Worm (Caenorhabditis elegans) whole organism, late embryonic: ENCODE data around the gene clec-50.

ENCODE experiments used
- C08G9.2 ChIP-seq: sonication (generic microtip); optimal IDR thresholded peaks from 2 replicates; lab custom pipeline; 2016; ENCODE audit warnings: mild to moderate bottlenecking, missing genetic modification characterization, moderate library complexity, missing compliant biosample characterization
- C38D4.7 ChIP-seq: fragments of 200-800 bp; sonication (Bioruptor generic); optimal IDR thresholded peaks from 2 replicates; lab custom pipeline; 2018; ENCODE audit warnings: mild to moderate bottlenecking, missing genetic modification characterization, moderate library complexity, missing compliant biosample characterization
- F13H6.1 ChIP-seq: sonication (generic microtip); optimal IDR thresholded peaks from 2 replicates; lab custom pipeline; 2016; ENCODE audit warnings: missing genetic modification characterization, missing compliant biosample characterization
- K02D7.2 ChIP-seq: sonication (generic microtip); optimal IDR thresholded peaks from 2 replicates; lab custom pipeline; 2017; ENCODE audit warnings: mild to moderate bottlenecking, missing genetic modification characterization, missing compliant biosample characterization
- T23F11.4 ChIP-seq: fragments of 200-800 bp; sonication (Bioruptor generic); optimal IDR thresholded peaks from 2 replicates; lab custom pipeline; 2018; ENCODE audit warnings: mild to moderate bottlenecking, missing genetic modification characterization, missing compliant biosample characterization
- Y22D7AL.16 ChIP-seq: sonication (generic microtip); optimal IDR thresholded peaks from 2 replicates; lab custom pipeline; 2016; ENCODE audit warnings: missing genetic modification characterization, missing compliant biosample characterization
- ceh-14 ChIP-seq: sonication (generic microtip); optimal IDR thresholded peaks from 2 replicates; lab custom pipeline; 2016; ENCODE audit warnings: missing genotype, missing genetic modification characterization, missing compliant biosample characterization
- ceh-19 ChIP-seq: fragments of 200-800 bp; sonication (Bioruptor generic); optimal IDR thresholded peaks from 2 replicates; lab custom pipeline; 2018; ENCODE audit warnings: mild to moderate bottlenecking, missing genetic modification characterization, missing compliant biosample characterization
- ceh-2 ChIP-seq: sonication (generic microtip); optimal IDR thresholded peaks from 2 replicates; lab custom pipeline; 2016; ENCODE audit warnings: missing genotype, missing genetic modification characterization, missing compliant biosample characterization
- ceh-22 ChIP-seq: sonication (generic microtip); optimal IDR thresholded peaks from 2 replicates; lab custom pipeline; 2017; ENCODE audit warnings: missing biosample characterization, missing genetic modification characterization
- ceh-30 ChIP-seq: fragments of 150-350 bp; optimal IDR thresholded peaks from 2 replicates; lab custom pipeline; 2014; ENCODE audit warnings: missing biosample characterization, missing genetic modification characterization
- ceh-31 ChIP-seq: sonication (generic microtip); optimal IDR thresholded peaks from 2 replicates; lab custom pipeline; 2016; ENCODE audit warnings: missing genetic modification characterization, missing compliant biosample characterization
- ceh-34 ChIP-seq: sonication (generic microtip); optimal IDR thresholded peaks from 2 replicates; lab custom pipeline; 2016; ENCODE audit warnings: mild to moderate bottlenecking, missing genetic modification characterization, missing compliant biosample characterization
- ceh-45 ChIP-seq: fragments of 200-800 bp; sonication (Bioruptor generic); IDR thresholded peaks from 2 replicates; pipeline ENCODE4 v1.3.6; 2022; ENCODE audit warnings: missing genetic modification reagents, missing genetic modification characterization, missing compliant biosample characterization
- ceh-48 ChIP-seq: sonication (generic microtip); optimal IDR thresholded peaks from 2 replicates; lab custom pipeline; 2016; ENCODE audit warnings: missing genetic modification characterization, inconsistent platforms, missing compliant biosample characterization
- ceh-9 ChIP-seq: sonication (generic microtip); optimal IDR thresholded peaks from 2 replicates; lab custom pipeline; 2016; ENCODE audit warnings: mild to moderate bottlenecking, missing genetic modification characterization, inconsistent platforms, missing compliant biosample characterization
- che-1 ChIP-seq: sonication (generic microtip); optimal IDR thresholded peaks from 2 replicates; lab custom pipeline; 2016; ENCODE audit warnings: mild to moderate bottlenecking, missing genetic modification characterization, missing compliant biosample characterization
- dve-1 ChIP-seq: sonication (generic microtip); optimal IDR thresholded peaks from 2 replicates; lab custom pipeline; 2017; ENCODE audit warnings: antibody characterized with exemption, mild to moderate bottlenecking, missing genetic modification characterization, missing compliant biosample characterization
- elt-2 ChIP-seq: sonication (generic microtip); optimal IDR thresholded peaks from 2 replicates; lab custom pipeline; 2016; ENCODE audit warnings: missing genetic modification reagents, missing genetic modification characterization, missing compliant biosample characterization
- elt-4 ChIP-seq: sonication (generic microtip); optimal IDR thresholded peaks from 2 replicates; lab custom pipeline; 2016; ENCODE audit warnings: missing genetic modification characterization, missing compliant biosample characterization
- ets-4 ChIP-seq: sonication (generic microtip); optimal IDR thresholded peaks from 2 replicates; lab custom pipeline; 2016; ENCODE audit warnings: missing genetic modification characterization, missing compliant biosample characterization
- eyg-1 ChIP-seq: sonication (generic microtip); optimal IDR thresholded peaks from 2 replicates; lab custom pipeline; 2016; ENCODE audit warnings: missing genotype, missing genetic modification characterization, missing compliant biosample characterization
- fkh-10 ChIP-seq: fragments of 150-350 bp; optimal IDR thresholded peaks from 2 replicates; lab custom pipeline; 2014; ENCODE audit warnings: missing biosample characterization, missing genetic modification reagents, missing genetic modification characterization
- gmeb-2 ChIP-seq: sonication (generic microtip); optimal IDR thresholded peaks from 2 replicates; lab custom pipeline; 2016; ENCODE audit warnings: missing genetic modification characterization, inconsistent platforms, missing compliant biosample characterization
- hlh-13 ChIP-seq: fragments of 200-800 bp; sonication (Bioruptor generic); optimal IDR thresholded peaks from 2 replicates; lab custom pipeline; 2018; ENCODE audit warnings: mild to moderate bottlenecking, missing genetic modification characterization, missing compliant biosample characterization
- hlh-6 ChIP-seq: sonication (generic microtip); optimal IDR thresholded peaks from 2 replicates; lab custom pipeline; 2016; ENCODE audit warnings: missing genotype, missing genetic modification characterization, missing compliant biosample characterization
- hlh-8 ChIP-seq: sonication (generic microtip); optimal IDR thresholded peaks from 2 replicates; lab custom pipeline; 2016; ENCODE audit warnings: missing genotype, missing genetic modification characterization, missing compliant biosample characterization
- madf-2 ChIP-seq: sonication (generic microtip); optimal IDR thresholded peaks from 2 replicates; lab custom pipeline; 2017; ENCODE audit warnings: missing genetic modification characterization, missing compliant biosample characterization
- mec-3 ChIP-seq: sonication (generic microtip); optimal IDR thresholded peaks from 2 replicates; lab custom pipeline; 2016; ENCODE audit warnings: borderline replicate concordance, missing genetic modification characterization, missing compliant biosample characterization
- nhr-11 ChIP-seq: fragments of 150-350 bp; optimal IDR thresholded peaks from 2 replicates; lab custom pipeline; 2014; ENCODE audit warnings: missing biosample characterization, missing genetic modification characterization
- npax-4 ChIP-seq: sonication (generic microtip); optimal IDR thresholded peaks from 2 replicates; lab custom pipeline; 2016; ENCODE audit warnings: missing genetic modification characterization, missing compliant biosample characterization
- odd-2 ChIP-seq: sonication (generic microtip); optimal IDR thresholded peaks from 2 replicates; lab custom pipeline; 2017; ENCODE audit warnings: antibody characterized with exemption, mild to moderate bottlenecking, missing genetic modification characterization, missing compliant biosample characterization
- pag-3 ChIP-seq: sonication (generic microtip); optimal IDR thresholded peaks from 2 replicates; lab custom pipeline; 2016; ENCODE audit warnings: missing compliant biosample characterization, missing genetic modification characterization, borderline replicate concordance
- pha-2 ChIP-seq: sonication (generic microtip); optimal IDR thresholded peaks from 2 replicates; lab custom pipeline; 2017; ENCODE audit warnings: mild to moderate bottlenecking, missing genetic modification characterization, missing compliant biosample characterization
- pha-4 ChIP-seq: fragments of 150-350 bp; optimal IDR thresholded peaks from 2 replicates; lab custom pipeline; 2018; ENCODE audit warnings: missing biosample characterization, missing genetic modification reagents, missing genetic modification characterization
- pros-1 ChIP-seq: fragments of 150-350 bp; optimal IDR thresholded peaks from 2 replicates; lab custom pipeline; 2014; ENCODE audit warnings: missing biosample characterization, missing genetic modification reagents, missing genetic modification characterization
- ref-2 ChIP-seq: sonication (generic microtip); optimal IDR thresholded peaks from 2 replicates; lab custom pipeline; 2016; ENCODE audit warnings: missing genetic modification characterization, missing compliant biosample characterization
- sox-2 ChIP-seq: fragments of 200-800 bp; sonication (Bioruptor generic); IDR thresholded peaks from 2 replicates; pipeline ENCODE4 v1.3.6; 2022; ENCODE audit warnings: missing genetic modification reagents, missing genetic modification characterization, missing compliant biosample characterization
- sox-4 ChIP-seq: sonication (generic microtip); optimal IDR thresholded peaks from 2 replicates; lab custom pipeline; 2017; ENCODE audit warnings: mild to moderate bottlenecking, missing genetic modification characterization, inconsistent platforms, missing compliant biosample characterization
- syd-9 ChIP-seq: sonication (generic microtip); optimal IDR thresholded peaks from 2 replicates; lab custom pipeline; 2016; ENCODE audit warnings: mild to moderate bottlenecking, missing genetic modification characterization, moderate library complexity, missing compliant biosample characterization
- tbx-2 ChIP-seq: sonication (generic microtip); optimal IDR thresholded peaks from 2 replicates; lab custom pipeline; 2016; ENCODE audit warnings: missing genetic modification characterization, missing compliant biosample characterization
- unc-55 ChIP-seq: sonication (generic microtip); optimal IDR thresholded peaks from 2 replicates; lab custom pipeline; 2017; ENCODE audit warnings: missing biosample characterization, missing genetic modification reagents, missing genetic modification characterization
- zip-5 ChIP-seq: sonication (generic microtip); optimal IDR thresholded peaks from 2 replicates; lab custom pipeline; 2016; ENCODE audit warnings: missing genetic modification characterization, missing compliant biosample characterization
- ztf-16 ChIP-seq: sonication (generic microtip); optimal IDR thresholded peaks from 2 replicates; lab custom pipeline; 2017; ENCODE audit warnings: missing genetic modification characterization, missing compliant biosample characterization

Gene clec-50

DNA sequence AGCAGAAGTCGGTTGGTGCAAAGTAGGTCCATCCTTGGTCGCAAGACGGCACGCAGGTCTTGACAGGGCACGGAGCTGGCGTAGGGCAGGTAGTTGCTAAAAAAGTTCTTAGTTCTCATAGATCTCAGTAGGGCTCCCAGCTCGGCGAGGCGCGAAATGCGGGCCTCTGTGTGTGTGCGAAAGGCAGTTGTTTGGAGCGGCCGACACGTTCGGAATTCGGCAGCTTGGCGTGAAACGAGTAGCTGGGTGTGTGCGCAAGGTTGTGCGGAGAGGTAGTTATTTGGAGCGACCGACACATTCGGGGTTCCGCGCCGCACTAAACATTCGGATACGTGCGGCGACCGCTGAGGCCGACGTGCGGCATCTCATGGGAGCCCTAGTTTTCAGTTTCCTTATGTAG lies 2.3 kb downstream of the clec-50 start:
- TF ChIP-seq sox-2 (GFP tag; lab: Robert Waterston, UW): no peak
- no peak for TF ChIP-seq ceh-30
- TF ChIP-seq hlh-6 (tag; lab: Kevin White, UChicago): no peak
- peak; percentile 38 for TF ChIP-seq pag-3

- TF ChIP-seq C38D4.7: no peak
- no peak for TF ChIP-seq ceh-30
- no peak for TF ChIP-seq K02D7.2 (tag; lab: Kevin White, UChicago)
- TF ChIP-seq unc-55: no peak
- no peak for TF ChIP-seq nhr-11 (tag; lab: Kevin White, UChicago)
- TF ChIP-seq zip-5 (tag; lab: Kevin White, UChicago): no peak
- TF ChIP-seq ceh-19 (GFP tag; lab: Kevin White, UChicago): no peak
- TF ChIP-seq odd-2 (tag; lab: Kevin White, UChicago): no peak
- TF ChIP-seq pros-1 (tag; lab: Kevin White, UChicago): no peak
Observed at ce11 chrV:19751124-19751523, 4.0 kb downstream of the clec-50 start, which contains the start of gene clec-49. Gene clec-49 (minus strand): TSS chrV:19751226.

DNA sequence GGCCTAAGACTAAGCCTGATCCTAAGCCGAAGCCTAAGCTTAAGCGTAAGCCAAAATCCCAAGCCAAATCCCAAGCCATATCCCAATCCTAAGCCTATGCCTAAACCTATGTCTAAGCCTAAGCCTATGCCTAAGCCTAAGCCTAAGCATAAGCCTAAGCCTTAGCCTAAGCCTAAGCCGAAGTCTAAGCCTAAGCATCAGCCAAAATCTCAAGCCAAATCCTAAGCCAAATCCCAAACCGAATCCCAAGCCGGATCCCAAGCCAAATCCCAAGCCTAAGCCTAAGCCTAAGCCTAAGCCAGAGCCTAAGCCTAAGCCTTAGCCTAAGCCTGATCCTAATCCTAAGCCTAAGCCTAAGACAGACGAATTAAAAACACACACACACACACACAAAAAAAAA lies 8.0 kb downstream of the clec-50 start:
- TF ChIP-seq ceh-34: no peak
- no peak for TF ChIP-seq che-1 (tag; lab: Kevin White, UChicago)
- TF ChIP-seq unc-55: no peak
- no peak for TF ChIP-seq npax-4 (tag; lab: Kevin White, UChicago)
- no peak for TF ChIP-seq elt-4 (tag; lab: Kevin White, UChicago)
- peak; percentile 99 for TF ChIP-seq dve-1
- no peak for TF ChIP-seq ceh-31
- TF ChIP-seq elt-2 (tag; lab: Kevin White, UChicago): no peak
- TF ChIP-seq, all 69 proteins: peak for 1

DNA sequence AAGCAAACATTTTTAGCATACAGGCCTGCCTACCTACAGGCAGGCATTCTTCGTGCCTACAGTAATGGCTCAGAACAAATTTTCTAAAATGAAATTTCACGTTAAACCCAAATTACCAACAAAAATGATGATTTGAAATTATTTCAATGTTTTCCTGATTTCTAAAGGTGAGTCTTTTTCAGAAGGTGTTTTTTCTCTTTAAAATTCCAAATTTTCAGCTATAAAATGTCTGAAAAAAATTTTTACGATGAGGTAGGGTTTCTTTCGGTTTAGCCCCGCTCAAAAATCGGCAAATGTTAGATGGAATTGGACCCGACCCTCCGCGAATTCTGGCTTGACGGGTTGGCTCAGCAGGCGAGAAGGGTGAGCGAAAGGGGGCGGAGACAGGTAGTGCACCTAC lies 9.3 kb downstream of the clec-50 start, which contains the start of gene W04E12.5:
Gene W04E12.5 (plus strand): TSS at position 301 of the 400 bp plus-strand sequence.
- TF ChIP-seq elt-2 (tag; lab: Kevin White, UChicago) (no peak), elt-4 (tag; lab: Kevin White, UChicago) (no peak), C08G9.2 (tag; lab: Kevin White, UChicago) (no peak), mec-3 (tag; lab: Kevin White, UChicago) (no peak), hlh-8 (no peak), F13H6.1 (tag; lab: Kevin White, UChicago) (no peak), nhr-11 (tag; lab: Kevin White, UChicago) (no peak), gmeb-2 (tag; lab: Kevin White, UChicago) (no peak), ets-4 (tag; lab: Kevin White, UChicago) (no peak), hlh-13 (GFP tag; lab: Kevin White, UChicago) (no peak), ceh-22 (no peak), K02D7.2 (tag; lab: Kevin White, UChicago) (no peak), tbx-2 (tag; lab: Kevin White, UChicago) (no peak), unc-55 (no peak), ceh-30 (no peak), ref-2 (tag; lab: Kevin White, UChicago) (no peak), ceh-2 (tag; lab: Kevin White, UChicago) (no peak)

ce11 chrV:19744210-19744609 lies 11.0 kb downstream of the clec-50 start:
- TF ChIP-seq pha-4 (no peak), gmeb-2 (tag; lab: Kevin White, UChicago) (no peak), ceh-45 (GFP tag; lab: Robert Waterston, UW) (no peak), ceh-31 (no peak), ztf-16 (tag; lab: Kevin White, UChicago) (no peak), elt-2 (tag; lab: Kevin White, UChicago) (no peak), ceh-14 (no peak), ceh-9 (no peak), syd-9 (tag; lab: Kevin White, UChicago) (no peak), Y22D7AL.16 (tag; lab: Kevin White, UChicago) (no peak), pha-2 (tag; lab: Kevin White, UChicago) (no peak), T23F11.4 (GFP tag; lab: Kevin White, UChicago) (no peak), zip-5 (tag; lab: Kevin White, UChicago) (no peak), eyg-1 (tag; lab: Kevin White, UChicago) (no peak), ceh-48 (no peak), fkh-10 (no peak), madf-2 (tag; lab: Kevin White, UChicago) (no peak), npax-4 (tag; lab: Kevin White, UChicago) (no peak), C38D4.7 (no peak), sox-4 (no peak)
